Fruit fly (Drosophila melanogaster) whole organism: Measurements from ENCODE around the gene Trs33.

Source experiments
- CG8478 ChIP-seq: fragments of >200 bp; optimal IDR thresholded peaks from 2 replicates; lab custom pipeline; 2018; ENCODE audit warnings: inconsistent platforms
- Dll ChIP-seq: fragments of >200 bp; optimal IDR thresholded peaks from 2 replicates; lab custom pipeline; 2017
- EcR ChIP-seq, 2 experiments: fragments of >200 bp; optimal IDR thresholded peaks; 2 replicates each; lab custom pipeline; 2017; ENCODE audit warnings: missing biosample characterization in 2 of 2, missing genetic modification characterization in 2 of 2, missing genetic modification reagents in 2 of 2
- pan ChIP-seq: fragments of >200 bp; optimal IDR thresholded peaks from 2 replicates; lab custom pipeline; 2017
- psq ChIP-seq: fragments of >200 bp; optimal IDR thresholded peaks from 2 replicates; lab custom pipeline; 2017
- usp ChIP-seq: fragments of >200 bp; optimal IDR thresholded peaks from 2 replicates; lab custom pipeline; 2017; ENCODE audit warnings: missing biosample characterization, missing genetic modification characterization, mixed read lengths

dm6 chr3R:15367477-15367876 lies 16.7 kb upstream of the Trs33 start, which contains the start of gene CG34404:
- TF ChIP-seq usp (GFP tag; lab: Kevin White, UChicago) (no peak), psq (lab: Kevin White, UChicago) (no peak), EcR (GFP tag; optimal IDR thresholded peaks at IDR 0.05; lab: Kevin White, UChicago) (no peak), CG8478 (no peak), Dll (lab: Kevin White, UChicago) (no peak), pan (lab: Kevin White, UChicago) (no peak)
